Worm (Caenorhabditis elegans): ENCODE measurements around the gene irld-2.

ce11 chrX:13348417-13348816, 46.5 kb downstream of the irld-2 start:
- peak; percentile 46 for TF ChIP-seq F13H6.1 (tag; optimal IDR thresholded peaks at IDR 0.05)
- TF ChIP-seq ztf-4 (tag; optimal IDR thresholded peaks at IDR 0.05), result peak; percentile 32
- no peak for TF ChIP-seq nhr-11 (tag; optimal IDR thresholded peaks at IDR 0.05)
- no peak for TF ChIP-seq unc-62 (GFP tag; optimal IDR thresholded peaks at IDR 0.05)

Measured in whole organism, L2 larva.